Worm (Caenorhabditis elegans) whole organism, L3 larva: ENCODE data around the gene srlf-37.

ENCODE experiments used
- ama-1 ChIP-seq: fragments of 150-350 bp; optimal IDR thresholded peaks from 2 replicates; lab custom pipeline; 2018
- elt-1 ChIP-seq: fragments of 150-350 bp; optimal IDR thresholded peaks from 2 replicates; lab custom pipeline; 2014; ENCODE audit warnings: missing biosample characterization, missing genetic modification characterization
- fkh-10 ChIP-seq: sonication (generic microtip); optimal IDR thresholded peaks from 2 replicates; lab custom pipeline; 2017; ENCODE audit warnings: missing biosample characterization, missing genetic modification reagents, missing genetic modification characterization
- jun-1 ChIP-seq: fragments of 150-350 bp; optimal IDR thresholded peaks from 2 replicates; lab custom pipeline; 2014; ENCODE audit warnings: missing biosample characterization, missing genetic modification reagents, missing genetic modification characterization
- lin-15B ChIP-seq: fragments of 150-350 bp; optimal IDR thresholded peaks from 2 replicates; lab custom pipeline; 2014; ENCODE audit warnings: missing biosample characterization, missing genetic modification characterization
- lin-39 ChIP-seq: fragments of 150-350 bp; optimal IDR thresholded peaks from 2 replicates; lab custom pipeline; 2018; ENCODE audit warnings: missing biosample characterization, missing genetic modification reagents, missing genetic modification characterization
- mdl-1 ChIP-seq: fragments of 150-350 bp; optimal IDR thresholded peaks from 2 replicates; lab custom pipeline; 2014; ENCODE audit warnings: missing biosample characterization, missing genetic modification characterization
- nfya-1 ChIP-seq: sonication (generic microtip); optimal IDR thresholded peaks from 2 replicates; lab custom pipeline; 2017; ENCODE audit warnings: missing genetic modification characterization, mild to moderate bottlenecking, missing compliant biosample characterization, antibody characterized with exemption, moderate library complexity; ENCODE audit not compliant: insufficient read depth
- nhr-28 ChIP-seq: fragments of 150-350 bp; optimal IDR thresholded peaks from 2 replicates; lab custom pipeline; 2014; ENCODE audit warnings: missing biosample characterization, missing genetic modification characterization
- nhr-43 ChIP-seq: sonication (generic microtip); optimal IDR thresholded peaks from 2 replicates; lab custom pipeline; 2016; ENCODE audit warnings: mild to moderate bottlenecking, missing genetic modification characterization, missing compliant biosample characterization; ENCODE audit not compliant: poor library complexity, severe bottlenecking
- pha-4 ChIP-seq: fragments of 150-350 bp; optimal IDR thresholded peaks from 2 replicates; lab custom pipeline; 2014; ENCODE audit warnings: missing biosample characterization, missing genetic modification reagents, missing genetic modification characterization
- skn-1 ChIP-seq: fragments of 150-350 bp; optimal IDR thresholded peaks from 2 replicates; lab custom pipeline; 2014; ENCODE audit warnings: missing biosample characterization, missing genetic modification characterization
- zag-1 ChIP-seq: fragments of 150-350 bp; optimal IDR thresholded peaks from 2 replicates; lab custom pipeline; 2014; ENCODE audit warnings: missing biosample characterization, missing genetic modification characterization
- ztf-4 ChIP-seq: fragments of 150-350 bp; optimal IDR thresholded peaks from 2 replicates; lab custom pipeline; 2014; ENCODE audit warnings: missing biosample characterization, missing genetic modification characterization

- no peak for TF ChIP-seq lin-39 (tag; lab: Kevin White, UChicago)
- no peak for TF ChIP-seq nhr-28 (tag; lab: Kevin White, UChicago)
- TF ChIP-seq ama-1 (lab: Kevin White, UChicago) = no peak
- no peak for TF ChIP-seq lin-15B
- no peak for TF ChIP-seq nfya-1
- no peak for TF ChIP-seq nhr-43 (tag; lab: Kevin White, UChicago)
- TF ChIP-seq elt-1 (tag; lab: Kevin White, UChicago) = no peak
- TF ChIP-seq ztf-4 (tag; lab: Kevin White, UChicago) = no peak
- TF ChIP-seq fkh-10 (GFP tag; lab: Kevin White, UChicago) = no peak
- TF ChIP-seq mdl-1 (tag; lab: Kevin White, UChicago) = no peak
- TF ChIP-seq jun-1 = no peak
- TF ChIP-seq pha-4 (tag; lab: Kevin White, UChicago) = no peak
- TF ChIP-seq zag-1 (tag; lab: Kevin White, UChicago) = no peak
- no peak for TF ChIP-seq skn-1 (tag; lab: Kevin White, UChicago)
Measured at ce11 chrV:592959-593358, 11.0 kb downstream of the srlf-37 start, which contains the start of gene ZK488.5.
